Worm (Caenorhabditis elegans): Measurements from ENCODE around the gene btb-16.

Gene btb-16

ce11 chrII:3310957-3311657, 14.4 kb downstream of the btb-16 start:
- peak; percentile 4 for TF ChIP-seq unc-120 (tag; optimal IDR thresholded peaks at IDR 0.05; ENCODE audit: poor library complexity, severe bottlenecking)
- no peak for TF ChIP-seq nhr-2 (tag; optimal IDR thresholded peaks at IDR 0.05)
- no peak for TF ChIP-seq sptf-1 (tag; optimal IDR thresholded peaks at IDR 0.05)
- TF ChIP-seq hlh-1 (tag; optimal IDR thresholded peaks at IDR 0.05), result peak; percentile 72
- no peak for TF ChIP-seq flh-1 (GFP tag; optimal IDR thresholded peaks at IDR 0.05)
- no peak for TF ChIP-seq ceh-83 (GFP tag; optimal IDR thresholded peaks at IDR 0.05)
- TF ChIP-seq elt-3 (tag; optimal IDR thresholded peaks at IDR 0.05), result no peak
- no peak for TF ChIP-seq elt-1 (tag; optimal IDR thresholded peaks at IDR 0.05; ENCODE audit: borderline replicate concordance, insufficient read depth)

- TF ChIP-seq nhr-76 (tag; optimal IDR thresholded peaks at IDR 0.05), result no peak
- no peak for TF ChIP-seq unc-62 (GFP tag; optimal IDR thresholded peaks at IDR 0.05)
- TF ChIP-seq flh-1 (GFP tag; optimal IDR thresholded peaks at IDR 0.05), result no peak
- no peak for TF ChIP-seq ces-1 (GFP tag; optimal IDR thresholded peaks at IDR 0.05)
- TF ChIP-seq lsy-2 (tag; optimal IDR thresholded peaks at IDR 0.05), result no peak
- TF ChIP-seq nhr-12 (tag; optimal IDR thresholded peaks at IDR 0.05), result no peak
Observed at ce11 chrII:3313442-3313841, 16.8 kb downstream of the btb-16 start, which contains the start of gene F39E9.6. TSS of gene F39E9.6 (minus strand) at chrII:3313542.

ce11 chrII:3318839-3319238, 22.2 kb downstream of the btb-16 start:
- TF ChIP-seq unc-120 (tag; optimal IDR thresholded peaks at IDR 0.05; ENCODE audit: poor library complexity, severe bottlenecking), result no peak
- no peak for TF ChIP-seq zip-8 (tag; optimal IDR thresholded peaks at IDR 0.05)
- no peak for TF ChIP-seq nhr-12 (tag; optimal IDR thresholded peaks at IDR 0.05)
- TF ChIP-seq nhr-237 (tag; optimal IDR thresholded peaks at IDR 0.05), result no peak
- no peak for TF ChIP-seq sem-2 (GFP tag; optimal IDR thresholded peaks at IDR 0.05)
- no peak for TF ChIP-seq hlh-1 (tag; optimal IDR thresholded peaks at IDR 0.05)
- no peak for TF ChIP-seq cnd-1 (tag; optimal IDR thresholded peaks at IDR 0.05)
- no peak for TF ChIP-seq nhr-76 (tag; optimal IDR thresholded peaks at IDR 0.05)

ce11 chrII:3322257-3322656, 25.6 kb downstream of the btb-16 start, which contains the start of gene Y46D2A.1:
TSS of gene Y46D2A.1 (plus strand) at chrII:3322557.
- no peak for TF ChIP-seq nhr-12 (tag; optimal IDR thresholded peaks at IDR 0.05)
- no peak for TF ChIP-seq snpc-4 (tag; optimal IDR thresholded peaks at IDR 0.05)
- no peak for TF ChIP-seq hlh-1 (tag; optimal IDR thresholded peaks at IDR 0.05)
- TF ChIP-seq ceh-43 (GFP tag; optimal IDR thresholded peaks at IDR 0.05), result no peak
- no peak for TF ChIP-seq sem-2 (GFP tag; optimal IDR thresholded peaks at IDR 0.05)
- no peak for TF ChIP-seq nhr-237 (tag; optimal IDR thresholded peaks at IDR 0.05)
- TF ChIP-seq elt-3 (tag; optimal IDR thresholded peaks at IDR 0.05), result no peak
- no peak for TF ChIP-seq elt-1 (tag; optimal IDR thresholded peaks at IDR 0.05; ENCODE audit: borderline replicate concordance, insufficient read depth)
- no peak for TF ChIP-seq lsy-2 (tag; optimal IDR thresholded peaks at IDR 0.05)
- TF ChIP-seq sptf-1 (tag; optimal IDR thresholded peaks at IDR 0.05), result no peak
- TF ChIP-seq mep-1 (tag; optimal IDR thresholded peaks at IDR 0.05), result no peak
- TF ChIP-seq M03D4.4 (tag; optimal IDR thresholded peaks at IDR 0.05), result no peak
- no peak for TF ChIP-seq mab-5 (tag; optimal IDR thresholded peaks at IDR 0.05)
- no peak for TF ChIP-seq lin-13 (tag; optimal IDR thresholded peaks at IDR 0.05)
- no peak for TF ChIP-seq lin-32 (GFP tag; optimal IDR thresholded peaks at IDR 0.05)
- no peak for TF ChIP-seq nhr-76 (tag; optimal IDR thresholded peaks at IDR 0.05)
- no peak for TF ChIP-seq nhr-28 (tag; optimal IDR thresholded peaks at IDR 0.05)
- no peak for TF ChIP-seq blmp-1 (tag; optimal IDR thresholded peaks at IDR 0.05)
- no peak for TF ChIP-seq zip-8 (tag; optimal IDR thresholded peaks at IDR 0.05)

- TF ChIP-seq snpc-4 (tag; optimal IDR thresholded peaks at IDR 0.05), result no peak
- no peak for TF ChIP-seq nhr-12 (tag; optimal IDR thresholded peaks at IDR 0.05)
- TF ChIP-seq elt-1 (tag; optimal IDR thresholded peaks at IDR 0.05; ENCODE audit: borderline replicate concordance, insufficient read depth), result no peak
- TF ChIP-seq unc-120 (tag; optimal IDR thresholded peaks at IDR 0.05; ENCODE audit: poor library complexity, severe bottlenecking), result no peak
- no peak for TF ChIP-seq nhr-28 (tag; optimal IDR thresholded peaks at IDR 0.05)
- no peak for TF ChIP-seq lin-32 (GFP tag; optimal IDR thresholded peaks at IDR 0.05)
- TF ChIP-seq M03D4.4 (tag; optimal IDR thresholded peaks at IDR 0.05), result no peak
- TF ChIP-seq lsy-2 (tag; optimal IDR thresholded peaks at IDR 0.05), result no peak
- no peak for TF ChIP-seq lin-13 (tag; optimal IDR thresholded peaks at IDR 0.05)
- TF ChIP-seq hlh-1 (tag; optimal IDR thresholded peaks at IDR 0.05), result no peak
- no peak for TF ChIP-seq tbx-8 (GFP tag; optimal IDR thresholded peaks at IDR 0.05)
Observed at ce11 chrII:3323179-3323578, 26.5 kb downstream of the btb-16 start, which contains the start of gene Y46D2A.2. TSS of gene Y46D2A.2 (minus strand) at chrII:3323279.

- no peak for TF ChIP-seq mls-2 (tag; optimal IDR thresholded peaks at IDR 0.05)
- no peak for TF ChIP-seq lin-13 (tag; optimal IDR thresholded peaks at IDR 0.05)
- no peak for TF ChIP-seq nhr-12 (tag; optimal IDR thresholded peaks at IDR 0.05)
- no peak for TF ChIP-seq lsy-2 (tag; optimal IDR thresholded peaks at IDR 0.05)
- TF ChIP-seq M03D4.4 (tag; optimal IDR thresholded peaks at IDR 0.05), result no peak
Observed at ce11 chrII:3327104-3327503, 30.4 kb downstream of the btb-16 start, which contains the start of gene Y46D2A.3. TSS of gene Y46D2A.3 (minus strand) at chrII:3327204.
